Fruit fly (Drosophila melanogaster) whole organism, adult: ENCODE measurements around the gene CG6834.

Source experiments
- CG11617 ChIP-seq: fragments of 200-800 bp; sonication (Bioruptor generic); optimal IDR thresholded peaks from 2 replicates; lab custom pipeline; 2017; ENCODE audit warnings: mild to moderate bottlenecking, missing biosample characterization, missing genetic modification reagents, missing genetic modification characterization
- CG5204 ChIP-seq: fragments of 200-800 bp; sonication (Bioruptor generic); optimal IDR thresholded peaks from 2 replicates; lab custom pipeline; 2016; ENCODE audit warnings: missing biosample characterization, missing genetic modification characterization
- CG7101 ChIP-seq: fragments of 200-800 bp; sonication (Bioruptor generic); optimal IDR thresholded peaks from 2 replicates; lab custom pipeline; 2018; ENCODE audit warnings: missing biosample characterization, mild to moderate bottlenecking, missing genetic modification characterization, moderate library complexity
- Clk ChIP-seq: fragments of 200-800 bp; sonication (Bioruptor generic); optimal IDR thresholded peaks from 2 replicates; lab custom pipeline; 2017; ENCODE audit warnings: missing biosample characterization, missing genetic modification characterization
- Crg-1 ChIP-seq: fragments of 200-800 bp; sonication (Bioruptor generic); optimal IDR thresholded peaks from 2 replicates; lab custom pipeline; 2016; ENCODE audit warnings: missing biosample characterization, missing genetic modification characterization
- Mnt ChIP-seq: fragments of 200-800 bp; sonication (Bioruptor generic); optimal IDR thresholded peaks from 2 replicates; lab custom pipeline; 2016; ENCODE audit warnings: missing biosample characterization, mild to moderate bottlenecking, missing genetic modification characterization
- bab1 ChIP-seq: fragments of 200-800 bp; sonication (Bioruptor generic); optimal IDR thresholded peaks from 3 replicates; lab custom pipeline; 2019; ENCODE audit warnings: missing biosample characterization, mild to moderate bottlenecking, missing genetic modification characterization, moderate library complexity
- cnc ChIP-seq, 2 experiments: fragments of >200 bp; optimal IDR thresholded peaks; 2 replicates each; lab custom pipeline; 2017
- kay ChIP-seq: fragments of 200-800 bp; sonication (Bioruptor generic); peaks from one replicate; lab custom pipeline; 2016; ENCODE audit warnings: missing biosample characterization, missing genetic modification characterization, borderline replicate concordance
- ovo ChIP-seq: fragments of 200-800 bp; sonication (Bioruptor generic); optimal IDR thresholded peaks from 2 replicates; lab custom pipeline; 2016; ENCODE audit warnings: missing biosample characterization, missing genetic modification characterization
- pad ChIP-seq: fragments of 200-800 bp; sonication (Bioruptor generic); optimal IDR thresholded peaks from 3 replicates; lab custom pipeline; 2017; ENCODE audit warnings: missing biosample characterization, missing genetic modification characterization, mild to moderate bottlenecking, moderate library complexity, missing genetic modification reagents
- tj ChIP-seq: fragments of 200-800 bp; sonication (Bioruptor generic); optimal IDR thresholded peaks from 3 replicates; lab custom pipeline; 2017; ENCODE audit warnings: missing biosample characterization, mild to moderate bottlenecking, missing genetic modification characterization, moderate library complexity

DNA sequence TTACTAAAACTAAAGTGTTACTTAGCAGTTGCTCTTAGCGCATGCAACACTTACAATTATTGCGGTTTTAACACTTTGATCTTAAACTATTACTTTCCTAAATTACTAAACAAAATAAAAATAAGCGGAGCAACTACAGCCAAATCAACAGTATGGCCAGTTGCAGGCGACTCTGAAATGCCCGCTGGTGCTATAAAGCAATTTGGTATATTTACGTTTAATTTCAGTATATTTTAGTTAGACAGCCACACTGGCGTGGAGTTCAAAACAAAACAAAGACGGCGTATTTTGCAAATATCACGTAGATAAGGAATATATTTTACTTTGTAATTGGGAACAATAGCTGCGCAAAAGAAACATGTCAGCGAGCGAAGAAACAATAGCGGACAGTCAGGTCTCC, 8.4 kb downstream of the CG6834 start, which contains the start of the genes Taf12 and Ho:
- no peak for TF ChIP-seq cnc (optimal IDR thresholded peaks at IDR 0.05; lab: Kevin White, UChicago)
- no peak for TF ChIP-seq pad
- no peak for TF ChIP-seq CG5204 (GFP tag; lab: Kevin White, UChicago)
- TF ChIP-seq CG7101 (tag; lab: Kevin White, UChicago): peak; percentile 21
- peak; percentile 45 for TF ChIP-seq Mnt (GFP tag; lab: Kevin White, UChicago)
- TF ChIP-seq Clk: no peak
- TF ChIP-seq kay (GFP tag; lab: Kevin White, UChicago): no peak
- TF ChIP-seq bab1 (GFP tag; lab: Kevin White, UChicago): peak; percentile 38
- TF ChIP-seq ovo (GFP tag; lab: Kevin White, UChicago): no peak
- no peak for TF ChIP-seq CG11617
- TF ChIP-seq tj (GFP tag; lab: Kevin White, UChicago): no peak
- no peak for TF ChIP-seq Crg-1 (GFP tag; lab: Kevin White, UChicago)
